Worm (Caenorhabditis elegans): ENCODE data around the gene srw-7.

Gene srw-7

ce11 chrV:3799737-3800136, 6.3 kb upstream of the srw-7 start:
- TF ChIP-seq attf-6 (GFP tag; IDR thresholded peaks at IDR 0.05) (no peak), aptf-3 (GFP tag; IDR thresholded peaks at IDR 0.05) (no peak), die-1 (tag; optimal IDR thresholded peaks at IDR 0.05) (no peak), nhr-90 (tag; optimal IDR thresholded peaks at IDR 0.05) (no peak), K11D2.4 (GFP tag; IDR thresholded peaks at IDR 0.05) (no peak)

- no peak for TF ChIP-seq somi-1 (GFP tag; optimal IDR thresholded peaks at IDR 0.05)
- no peak for TF ChIP-seq attf-6 (GFP tag; IDR thresholded peaks at IDR 0.05)
- TF ChIP-seq ZK185.1 (tag; optimal IDR thresholded peaks at IDR 0.05; ENCODE audit: poor library complexity, severe bottlenecking): no peak
- TF ChIP-seq attf-3 (GFP tag; conservative IDR thresholded peaks at IDR 0.05): no peak
- no peak for TF ChIP-seq snpc-4 (GFP tag; optimal IDR thresholded peaks at IDR 0.05)
- TF ChIP-seq snpc-4 (tag; optimal IDR thresholded peaks at IDR 0.05): no peak
- no peak for TF ChIP-seq ceh-79 (tag; optimal IDR thresholded peaks at IDR 0.05)
- no peak for TF ChIP-seq F52B5.7 (tag; optimal IDR thresholded peaks at IDR 0.05)
- no peak for TF ChIP-seq nfyb-1 (GFP tag; IDR thresholded peaks at IDR 0.05)
- TF ChIP-seq ceh-58 (GFP tag; IDR thresholded peaks at IDR 0.05): no peak
- no peak for TF ChIP-seq lsy-27 (tag; optimal IDR thresholded peaks at IDR 0.05; ENCODE audit: borderline replicate concordance, insufficient read depth)
- TF ChIP-seq snpc-1.3 (tag; optimal IDR thresholded peaks at IDR 0.05; ENCODE audit: insufficient read depth): no peak
- TF ChIP-seq F57A8.1 (GFP tag; optimal IDR thresholded peaks at IDR 0.05): no peak
- no peak for TF ChIP-seq lin-35 (GFP tag; optimal IDR thresholded peaks at IDR 0.05)
- no peak for TF ChIP-seq hlh-26 (GFP tag; conservative IDR thresholded peaks at IDR 0.05)
- TF ChIP-seq hmg-1.2 (GFP tag; IDR thresholded peaks at IDR 0.05): no peak
- no peak for TF ChIP-seq D2030.7 (GFP tag; IDR thresholded peaks at IDR 0.05)
- TF ChIP-seq sptf-2 (GFP tag; optimal IDR thresholded peaks at IDR 0.05): no peak
Observed at ce11 chrV:3800378-3800777, 5.7 kb upstream of the srw-7 start, which contains the start of gene srt-30. Gene srt-30, minus strand, starts transcription at chrV:3800478.

- TF ChIP-seq C06A6.2 (GFP tag; conservative IDR thresholded peaks at IDR 0.05): no peak
- TF ChIP-seq ceh-27 (GFP tag; optimal IDR thresholded peaks at IDR 0.05): no peak
- no peak for TF ChIP-seq unc-62 (GFP tag; optimal IDR thresholded peaks at IDR 0.05)
- no peak for TF ChIP-seq bed-2 (GFP tag; IDR thresholded peaks at IDR 0.05)
- TF ChIP-seq sdz-38 (tag; optimal IDR thresholded peaks at IDR 0.05): no peak
- no peak for TF ChIP-seq xnd-1 (tag; optimal IDR thresholded peaks at IDR 0.05)
- TF ChIP-seq D2030.7 (GFP tag; IDR thresholded peaks at IDR 0.05): no peak
- no peak for TF ChIP-seq snpc-1.3 (tag; optimal IDR thresholded peaks at IDR 0.05; ENCODE audit: insufficient read depth)
- no peak for TF ChIP-seq ccch-3 (GFP tag; optimal IDR thresholded peaks at IDR 0.05)
- TF ChIP-seq B0336.3 (GFP tag; IDR thresholded peaks at IDR 0.05): no peak
- TF ChIP-seq snpc-3.4 (tag; optimal IDR thresholded peaks at IDR 0.05): no peak
Observed at ce11 chrV:3801787-3802417, 4.2 kb upstream of the srw-7 start.

- TF ChIP-seq attf-5 (GFP tag; optimal IDR thresholded peaks at IDR 0.05) (peak; percentile 51), hmg-1.2 (GFP tag; IDR thresholded peaks at IDR 0.05) (peak; percentile 6; the same call in 1 of the 2 replicates), aptf-3 (GFP tag; IDR thresholded peaks at IDR 0.05) (no peak), rcor-1 (GFP tag; IDR thresholded peaks at IDR 0.05) (no peak), repo-1 (tag; optimal IDR thresholded peaks at IDR 0.05) (no peak), lin-35 (GFP tag; optimal IDR thresholded peaks at IDR 0.05) (no peak), hrde-1 (tag; optimal IDR thresholded peaks at IDR 0.05; ENCODE audit: borderline replicate concordance) (no peak), ceh-27 (GFP tag; optimal IDR thresholded peaks at IDR 0.05) (peak; percentile 10), lsl-1 (GFP tag; optimal IDR thresholded peaks at IDR 0.05) (no peak), nhr-80 (tag; optimal IDR thresholded peaks at IDR 0.05) (peak; percentile 31), sea-2 (GFP tag; IDR thresholded peaks at IDR 0.05) (no peak), snpc-3.4 (tag; optimal IDR thresholded peaks at IDR 0.05) (no peak), cebp-1 (GFP tag; IDR thresholded peaks at IDR 0.05) (peak; percentile 94), cebp-1 (tag; optimal IDR thresholded peaks at IDR 0.05) (peak; percentile 97), pbrm-1 (GFP tag; IDR thresholded peaks at IDR 0.05) (no peak), ZK185.1 (tag; optimal IDR thresholded peaks at IDR 0.05; ENCODE audit: poor library complexity, severe bottlenecking) (no peak), ceh-91 (GFP tag; IDR thresholded peaks at IDR 0.05) (no peak), atf-7 (tag; optimal IDR thresholded peaks at IDR 0.05) (no peak), nfyb-1 (GFP tag; IDR thresholded peaks at IDR 0.05) (no peak), sptf-2 (GFP tag; optimal IDR thresholded peaks at IDR 0.05) (no peak), D2030.7 (GFP tag; IDR thresholded peaks at IDR 0.05) (no peak)
Observed at ce11 chrV:3803343-3803742, 2.7 kb upstream of the srw-7 start, which contains the start of gene cyp-33C8. Gene cyp-33C8, minus strand, starts transcription at chrV:3803542.
